Worm (Caenorhabditis elegans): ENCODE data around the gene T09F5.2.

The T09F5.2 gene

ce11 chrV:15187083-15188057, 36.6 kb downstream of the T09F5.2 start, which contains the start of the genes cyn-7 and bath-36 (continued):
- TF ChIP-seq ekl-4 (GFP tag; IDR thresholded peaks at IDR 0.05), result peak; percentile 52
- TF ChIP-seq T26A5.8 (tag; optimal IDR thresholded peaks at IDR 0.05), result no peak
- TF ChIP-seq pbrm-1 (GFP tag; IDR thresholded peaks at IDR 0.05), result peak; percentile 81
- TF ChIP-seq ztf-26 (tag; optimal IDR thresholded peaks at IDR 0.05), result peak; percentile 49
- peak; percentile 33 for TF ChIP-seq hmg-1.2 (GFP tag; IDR thresholded peaks at IDR 0.05)
- TF ChIP-seq lin-35 (GFP tag; optimal IDR thresholded peaks at IDR 0.05), result peak in 1 of 3 experiments; percentile 66
- no peak for TF ChIP-seq hmg-20 (GFP tag; IDR thresholded peaks at IDR 0.05)
- no peak for TF ChIP-seq lag-1 (GFP tag; IDR thresholded peaks at IDR 0.05)
- TF ChIP-seq efl-1 (GFP tag; optimal IDR thresholded peaks at IDR 0.05), result peak; percentile 73
- TF ChIP-seq bed-2 (GFP tag; IDR thresholded peaks at IDR 0.05), result no peak
- peak; percentile 90 for TF ChIP-seq madf-6 (GFP tag; IDR thresholded peaks at IDR 0.05)
- TF ChIP-seq chd-7 (tag; optimal IDR thresholded peaks at IDR 0.05), result no peak
- TF ChIP-seq repo-1 (tag; optimal IDR thresholded peaks at IDR 0.05), result peak; percentile 14
- TF ChIP-seq B0336.3 (GFP tag; IDR thresholded peaks at IDR 0.05), result peak; percentile 55; the same call in 1 of the 2 replicates
- TF ChIP-seq B0035.1 (tag; optimal IDR thresholded peaks at IDR 0.05), result no peak
- no peak for TF ChIP-seq ztf-18 (tag; optimal IDR thresholded peaks at IDR 0.05)
- peak; percentile 9 for TF ChIP-seq ztf-22 (GFP tag; optimal IDR thresholded peaks at IDR 0.05)
- no peak for TF ChIP-seq aptf-3 (GFP tag; IDR thresholded peaks at IDR 0.05)
- peak; percentile 59 for TF ChIP-seq gei-17 (GFP tag; optimal IDR thresholded peaks at IDR 0.05)
- no peak for TF ChIP-seq ccch-3 (GFP tag; optimal IDR thresholded peaks at IDR 0.05)
- TF ChIP-seq nfyb-1 (GFP tag; IDR thresholded peaks at IDR 0.05), result peak; percentile 53; the same call in 1 of the 2 replicates
- no peak for TF ChIP-seq egl-44 (GFP tag; IDR thresholded peaks at IDR 0.05)
- peak; percentile 86 for TF ChIP-seq tlf-1 (GFP tag; optimal IDR thresholded peaks at IDR 0.05)
- 0 out of 2 replicates have a peak, but pooled peaks have one; percentile 63 for TF ChIP-seq madf-3 (GFP tag; IDR thresholded peaks at IDR 0.05)
- no peak for TF ChIP-seq F22D6.2 (tag; optimal IDR thresholded peaks at IDR 0.05)
- no peak; the same call in 1 of the 2 replicates for TF ChIP-seq attf-3 (GFP tag; conservative IDR thresholded peaks at IDR 0.05)
- 0 out of 2 replicates have a peak, but pooled peaks have one; percentile 26 for TF ChIP-seq Y95B8A.8 (GFP tag; IDR thresholded peaks at IDR 0.05)
- no peak for TF ChIP-seq nfya-1 (tag; optimal IDR thresholded peaks at IDR 0.05; ENCODE audit: borderline replicate concordance, insufficient read depth)
- TF ChIP-seq tbp1 (GFP tag; optimal IDR thresholded peaks at IDR 0.05), result peak; percentile 54
- TF ChIP-seq D2030.7 (GFP tag; IDR thresholded peaks at IDR 0.05), result peak; percentile 62; the same call in 1 of the 2 replicates
- TF ChIP-seq Y56A3A.18 (GFP tag; IDR thresholded peaks at IDR 0.05), result no peak
- no peak for TF ChIP-seq F10E7.11 (tag; optimal IDR thresholded peaks at IDR 0.05)
- TF ChIP-seq ztf-6 (GFP tag; IDR thresholded peaks at IDR 0.05), result no peak
- TF ChIP-seq cebp-2 (GFP tag; IDR thresholded peaks at IDR 0.05), result no peak
- no peak for TF ChIP-seq hrde-1 (tag; optimal IDR thresholded peaks at IDR 0.05; ENCODE audit: borderline replicate concordance)
- no peak for TF ChIP-seq unc-130 (GFP tag; optimal IDR thresholded peaks at IDR 0.05)
- TF ChIP-seq egl-18 (GFP tag; IDR thresholded peaks at IDR 0.05), result no peak
- peak; percentile 67 for TF ChIP-seq madf-8 (GFP tag; conservative IDR thresholded peaks at IDR 0.05)
- no peak for TF ChIP-seq Y53F4B.3 (GFP tag; IDR thresholded peaks at IDR 0.05)
- TF ChIP-seq zfh-2 (GFP tag; conservative IDR thresholded peaks at IDR 0.05), result no peak
- TF ChIP-seq fkh-3 (tag; optimal IDR thresholded peaks at IDR 0.05), result no peak
- TF ChIP-seq xnd-1 (tag; optimal IDR thresholded peaks at IDR 0.05), result peak; percentile 65
- no peak; the same call in 1 of the 2 replicates for TF ChIP-seq cebp-1 (GFP tag; IDR thresholded peaks at IDR 0.05)
- peak; percentile 61 for TF ChIP-seq cebp-1 (tag; optimal IDR thresholded peaks at IDR 0.05)
- TF ChIP-seq B0019.2 (GFP tag; conservative IDR thresholded peaks at IDR 0.05), result 0 out of 2 replicates have a peak, but pooled peaks have one; percentile 25
- TF ChIP-seq lin-26 (GFP tag; IDR thresholded peaks at IDR 0.05), result peak; percentile 34; the same call in 1 of the 2 replicates
- TF ChIP-seq F57C9.4 (tag; optimal IDR thresholded peaks at IDR 0.05), result no peak

All from whole organism, young adult.